Worm (Caenorhabditis elegans) whole organism, early embryonic: Measurements from ENCODE around the gene fask-1.

Experiments used
- B0310.2 ChIP-seq: sonication (generic microtip); optimal IDR thresholded peaks from 2 replicates; lab custom pipeline; 2016; ENCODE audit warnings: mild to moderate bottlenecking, missing genetic modification characterization, missing compliant biosample characterization
- F13C5.2 ChIP-seq: sonication (generic microtip); optimal IDR thresholded peaks from 2 replicates; lab custom pipeline; 2017; ENCODE audit warnings: mild to moderate bottlenecking, missing genetic modification characterization, inconsistent platforms, missing compliant biosample characterization
- aly-1 ChIP-seq: sonication (generic microtip); optimal IDR thresholded peaks from 2 replicates; lab custom pipeline; 2016; ENCODE audit warnings: missing genetic modification characterization, missing compliant biosample characterization
- ama-1 ChIP-seq: fragments of 150-350 bp; optimal IDR thresholded peaks from 2 replicates; lab custom pipeline; 2014
- ceh-36 ChIP-seq: sonication (generic microtip); optimal IDR thresholded peaks from 2 replicates; lab custom pipeline; 2016; ENCODE audit warnings: missing genetic modification characterization, inconsistent platforms, missing compliant biosample characterization
- ets-7 ChIP-seq: sonication (generic microtip); optimal IDR thresholded peaks from 2 replicates; lab custom pipeline; 2016; ENCODE audit warnings: missing genotype, missing genetic modification characterization, missing compliant biosample characterization
- hmg-4 ChIP-seq: fragments of 200-800 bp; sonication (Bioruptor generic); optimal IDR thresholded peaks from 2 replicates; lab custom pipeline; 2018; ENCODE audit warnings: mild to moderate bottlenecking, missing genetic modification characterization, missing compliant biosample characterization
- sea-1 ChIP-seq: fragments of 200-800 bp; sonication (Bioruptor generic); conservative IDR thresholded peaks from 2 replicates; pipeline ENCODE4 v1.3.6; 2022; ENCODE audit warnings: missing genetic modification characterization, missing compliant biosample characterization
- tbx-37 ChIP-seq: fragments of 200-800 bp; sonication (Bioruptor generic); conservative IDR thresholded peaks from 2 replicates; pipeline ENCODE4 v1.3.6; 2022; ENCODE audit warnings: missing genetic modification reagents, missing genetic modification characterization, missing compliant biosample characterization

ce11 chrIV:13110876-13111275 is 10.4 kb downstream of the fask-1 start:
- TF ChIP-seq sea-1 (GFP tag; lab: Robert Waterston, UW), result no peak
- no peak for TF ChIP-seq ama-1 (lab: Kevin White, UChicago)
- TF ChIP-seq hmg-4 (GFP tag; lab: Kevin White, UChicago), result no peak
- no peak for TF ChIP-seq tbx-37
- TF ChIP-seq ceh-36, result no peak
- no peak for TF ChIP-seq aly-1 (tag; lab: Kevin White, UChicago)
- no peak for TF ChIP-seq ets-7 (tag; lab: Kevin White, UChicago)
- TF ChIP-seq F13C5.2 (tag; lab: Kevin White, UChicago), result no peak
- TF ChIP-seq B0310.2, result no peak
